Worm (Caenorhabditis elegans) whole organism, L4 larva: ENCODE measurements around the gene F31F6.3.

Source experiments
- F10B5.3 ChIP-seq: sonication (generic microtip); optimal IDR thresholded peaks from 2 replicates; lab custom pipeline; 2016; ENCODE audit warnings: mild to moderate bottlenecking, missing genetic modification characterization, missing compliant biosample characterization
- F44E2.7 ChIP-seq: fragments of 200-800 bp; sonication (Bioruptor generic); IDR thresholded peaks from 2 replicates; pipeline ENCODE4 v2.1.2; 2022; ENCODE audit warnings: missing genetic modification characterization, missing compliant biosample characterization
- aha-1 ChIP-seq: fragments of 150-350 bp; peaks from one replicate; lab custom pipeline; 2014; ENCODE audit warnings: missing biosample characterization, missing genetic modification characterization
- dmd-8 ChIP-seq: fragments of 200-800 bp; sonication (Bioruptor generic); IDR thresholded peaks from 2 replicates; pipeline ENCODE4 v1.3.6; 2022; ENCODE audit warnings: missing genetic modification characterization, missing compliant biosample characterization
- fkh-10 ChIP-seq: fragments of 150-350 bp; optimal IDR thresholded peaks from 2 replicates; lab custom pipeline; 2014; ENCODE audit warnings: missing biosample characterization, missing genetic modification reagents, missing genetic modification characterization
- hlh-11 ChIP-seq: fragments of 200-800 bp; sonication (Bioruptor generic); optimal IDR thresholded peaks from 2 replicates; lab custom pipeline; 2018; ENCODE audit warnings: mild to moderate bottlenecking, missing genetic modification characterization, missing compliant biosample characterization
- lin-39 ChIP-seq: fragments of 150-350 bp; optimal IDR thresholded peaks from 2 replicates; lab custom pipeline; 2014; ENCODE audit warnings: missing biosample characterization, missing genetic modification reagents, missing genetic modification characterization
- mes-2 ChIP-seq: sonication (generic microtip); optimal IDR thresholded peaks from 2 replicates; lab custom pipeline; 2016; ENCODE audit warnings: missing genotype, mild to moderate bottlenecking, missing genetic modification characterization, missing compliant biosample characterization; ENCODE audit not compliant: poor library complexity, severe bottlenecking
- mxl-2 ChIP-seq: fragments of 200-800 bp; sonication (Bioruptor generic); conservative IDR thresholded peaks from 2 replicates; pipeline ENCODE4 v1.3.6; 2022; ENCODE audit warnings: missing genetic modification reagents, missing genetic modification characterization, missing compliant biosample characterization
- nhr-102 ChIP-seq: sonication (generic microtip); optimal IDR thresholded peaks from 2 replicates; lab custom pipeline; 2016; ENCODE audit warnings: mild to moderate bottlenecking, missing genetic modification characterization, moderate library complexity, missing compliant biosample characterization
- nhr-25 ChIP-seq: sonication (generic microtip); optimal IDR thresholded peaks from 2 replicates; lab custom pipeline; 2017; ENCODE audit warnings: missing genetic modification characterization, mild to moderate bottlenecking, missing compliant biosample characterization, antibody characterized with exemption, moderate library complexity, borderline replicate concordance; ENCODE audit not compliant: insufficient read depth
- nhr-48 ChIP-seq: sonication (generic microtip); optimal IDR thresholded peaks from 2 replicates; lab custom pipeline; 2016; ENCODE audit warnings: mild to moderate bottlenecking, missing genetic modification characterization, missing compliant biosample characterization
- spr-1 ChIP-seq: sonication (generic microtip); optimal IDR thresholded peaks from 2 replicates; lab custom pipeline; 2016; ENCODE audit warnings: mild to moderate bottlenecking, missing genetic modification characterization, missing compliant biosample characterization
- tra-1 ChIP-seq: fragments of 200-800 bp; sonication (Bioruptor generic); IDR thresholded peaks from 2 replicates; pipeline ENCODE4 v1.3.6; 2022; ENCODE audit warnings: missing genetic modification reagents, missing genetic modification characterization, missing compliant biosample characterization
- zag-1 ChIP-seq: fragments of 150-350 bp; optimal IDR thresholded peaks from 2 replicates; lab custom pipeline; 2014; ENCODE audit warnings: missing biosample characterization, missing genetic modification characterization

Gene F31F6.3

ce11 chrX:14824490-14825050 lies 48.1 kb downstream of the F31F6.3 start, which contains the start of gene mbk-1 (continued):
- TF ChIP-seq nhr-48 (tag; lab: Kevin White, UChicago) (peak; percentile 46), aha-1 (tag; lab: Kevin White, UChicago) (no peak), hlh-11 (tag; lab: Kevin White, UChicago) (peak; percentile 93), fkh-10 (GFP tag; lab: Kevin White, UChicago) (no peak), lin-39 (tag; lab: Kevin White, UChicago) (no peak), nhr-25 (peak; percentile 36), tra-1 (GFP tag; lab: Robert Waterston, UW) (0 out of 2 replicates have a peak, but pooled peaks have one; percentile 8), dmd-8 (GFP tag; lab: Robert Waterston, UW) (no peak), F10B5.3 (tag; lab: Kevin White, UChicago) (no peak), nhr-102 (tag; lab: Kevin White, UChicago) (no peak), F44E2.7 (GFP tag; lab: Robert Waterston, UW) (no peak), mxl-2 (no peak), mes-2 (tag; lab: Kevin White, UChicago) (no peak), spr-1 (peak; percentile 1), zag-1 (tag; lab: Kevin White, UChicago) (no peak)
